Worm (Caenorhabditis elegans) whole organism, L2 larva: ENCODE measurements around the gene sshk-1.

Experiments used
- C34F6.9 ChIP-seq: fragments of 150-350 bp; optimal IDR thresholded peaks from 2 replicates; lab custom pipeline; 2014; ENCODE audit warnings: missing biosample characterization, missing genetic modification characterization
- ZK546.5 ChIP-seq: sonication (generic microtip); optimal IDR thresholded peaks from 2 replicates; lab custom pipeline; 2017; ENCODE audit warnings: missing biosample characterization, missing genetic modification characterization
- elt-1 ChIP-seq: fragments of 150-350 bp; optimal IDR thresholded peaks from 2 replicates; lab custom pipeline; 2014; ENCODE audit warnings: missing biosample characterization, missing genetic modification characterization
- elt-3 ChIP-seq: sonication (generic microtip); optimal IDR thresholded peaks from 2 replicates; lab custom pipeline; 2017; ENCODE audit warnings: missing biosample characterization, missing genetic modification characterization
- lin-39 ChIP-seq: fragments of 150-350 bp; optimal IDR thresholded peaks from 2 replicates; lab custom pipeline; 2014; ENCODE audit warnings: missing biosample characterization, missing genetic modification reagents, missing genetic modification characterization
- mdl-1 ChIP-seq, 2 experiments: fragments of 150-350 bp in 1 of 2; sonication (generic microtip) in 1 of 2; optimal IDR thresholded peaks; 2 replicates each; lab custom pipeline; 2017; ENCODE audit warnings: missing biosample characterization in 2 of 2, missing genetic modification characterization in 2 of 2
- nhr-11 ChIP-seq: fragments of 150-350 bp; optimal IDR thresholded peaks from 2 replicates; lab custom pipeline; 2014; ENCODE audit warnings: missing biosample characterization, missing genetic modification characterization
- nhr-12 ChIP-seq: fragments of 150-350 bp; optimal IDR thresholded peaks from 2 replicates; lab custom pipeline; 2014; ENCODE audit warnings: missing biosample characterization, missing genetic modification characterization
- nhr-237 ChIP-seq: fragments of 150-350 bp; optimal IDR thresholded peaks from 2 replicates; lab custom pipeline; 2014; ENCODE audit warnings: missing biosample characterization, missing genetic modification characterization
- nhr-25 ChIP-seq: fragments of 150-350 bp; sonication (generic microtip); optimal IDR thresholded peaks from 3 replicates; lab custom pipeline; 2014; ENCODE audit warnings: missing biosample characterization, missing genetic modification characterization
- nhr-77 ChIP-seq: fragments of 150-350 bp; optimal IDR thresholded peaks from 2 replicates; lab custom pipeline; 2014; ENCODE audit warnings: missing biosample characterization, missing genetic modification characterization
- unc-62 ChIP-seq: fragments of 150-350 bp; optimal IDR thresholded peaks from 2 replicates; lab custom pipeline; 2014; ENCODE audit warnings: missing biosample characterization, missing genetic modification reagents, missing genetic modification characterization
- ztf-11 ChIP-seq: sonication (generic microtip); optimal IDR thresholded peaks from 2 replicates; lab custom pipeline; 2017; ENCODE audit warnings: missing biosample characterization, missing genetic modification characterization

- TF ChIP-seq nhr-12 (tag; lab: Kevin White, UChicago) (no peak), lin-39 (no peak), nhr-77 (tag; lab: Kevin White, UChicago) (no peak), elt-3 (tag; lab: Kevin White, UChicago) (no peak), nhr-25 (tag; lab: Kevin White, UChicago) (no peak), ZK546.5 (tag; lab: Kevin White, UChicago) (no peak), elt-1 (tag; lab: Kevin White, UChicago) (no peak), ztf-11 (no peak), C34F6.9 (tag; lab: Kevin White, UChicago) (no peak), nhr-11 (no peak), unc-62 (GFP tag; lab: Kevin White, UChicago) (no peak), mdl-1 (tag; optimal IDR thresholded peaks at IDR 0.05; lab: Kevin White, UChicago) (no peak), nhr-237 (tag; lab: Kevin White, UChicago) (no peak)
Observed at ce11 chrV:20773647-20774046, 42.3 kb upstream of the sshk-1 start, which contains the start of gene F38A6.5.
